Worm (Caenorhabditis elegans): ENCODE measurements around the gene K10H10.13.

K10H10.13 gene

ce11 chrII:14497848-14498247 lies 13.2 kb downstream of the K10H10.13 start, which contains the start of gene dhs-8 (continued):
- no peak for TF ChIP-seq egl-27 (tag; optimal IDR thresholded peaks at IDR 0.05)
- no peak for TF ChIP-seq ceh-8 (GFP tag; optimal IDR thresholded peaks at IDR 0.05)
- TF ChIP-seq lin-39 (tag; optimal IDR thresholded peaks at IDR 0.05): no peak
- peak in 2 of 6 experiments; percentile 19 to 26 for TF ChIP-seq elt-3 (tag; optimal IDR thresholded peaks at IDR 0.05)
- no peak for TF ChIP-seq egl-13 (tag; optimal IDR thresholded peaks at IDR 0.05)
- no peak for TF ChIP-seq lin-15B (tag; optimal IDR thresholded peaks at IDR 0.05)
- peak; percentile 13 to 21 for TF ChIP-seq lin-35 (GFP tag; optimal IDR thresholded peaks at IDR 0.05)
- TF ChIP-seq mab-9 (GFP tag; IDR thresholded peaks at IDR 0.05): no peak
- TF ChIP-seq snpc-4 (tag; optimal IDR thresholded peaks at IDR 0.05): no peak
- TF ChIP-seq aha-1 (tag; optimal IDR thresholded peaks at IDR 0.05): no peak
- no peak for TF ChIP-seq pag-3 (tag; optimal IDR thresholded peaks at IDR 0.05; ENCODE audit: borderline replicate concordance, insufficient read depth)
- TF ChIP-seq fkh-8 (tag; optimal IDR thresholded peaks at IDR 0.05): no peak
- TF ChIP-seq nhr-19 (GFP tag; conservative IDR thresholded peaks at IDR 0.05): 0 out of 2 replicates have a peak, but pooled peaks have one; percentile 3
- no peak for TF ChIP-seq C04F5.9 (tag; optimal IDR thresholded peaks at IDR 0.05)
- TF ChIP-seq nhr-71 (tag; optimal IDR thresholded peaks at IDR 0.05): no peak
- peak; percentile 43 for TF ChIP-seq blmp-1 (tag; optimal IDR thresholded peaks at IDR 0.05)
- no peak for TF ChIP-seq nhr-47 (tag; optimal IDR thresholded peaks at IDR 0.05)
- no peak for TF ChIP-seq zip-4 (GFP tag; optimal IDR thresholded peaks at IDR 0.05)
- TF ChIP-seq mep-1 (tag; optimal IDR thresholded peaks at IDR 0.05): peak; percentile 35
- TF ChIP-seq unc-130 (tag; optimal IDR thresholded peaks at IDR 0.05): no peak
- no peak for TF ChIP-seq elt-2 (tag; optimal IDR thresholded peaks at IDR 0.05)
- TF ChIP-seq ceh-63 (GFP tag; optimal IDR thresholded peaks at IDR 0.05): no peak
- TF ChIP-seq xbp-1 (tag; optimal IDR thresholded peaks at IDR 0.05): no peak
- no peak for TF ChIP-seq isw-1 (GFP tag; IDR thresholded peaks at IDR 0.05)
- no peak for TF ChIP-seq nhr-11 (tag; optimal IDR thresholded peaks at IDR 0.05)
- no peak for TF ChIP-seq unc-30 (tag; optimal IDR thresholded peaks at IDR 0.05)
- no peak for TF ChIP-seq nhr-77 (tag; optimal IDR thresholded peaks at IDR 0.05)
- TF ChIP-seq mdl-1 (tag; optimal IDR thresholded peaks at IDR 0.05): no peak
- no peak for TF ChIP-seq Y116A8C.19 (tag; optimal IDR thresholded peaks at IDR 0.05; ENCODE audit: borderline replicate concordance)
- TF ChIP-seq unc-98 (GFP tag; IDR thresholded peaks at IDR 0.05): no peak
- TF ChIP-seq zag-1 (tag; optimal IDR thresholded peaks at IDR 0.05): no peak
- no peak for TF ChIP-seq nhr-90 (tag; optimal IDR thresholded peaks at IDR 0.05; ENCODE audit: poor library complexity)
- TF ChIP-seq grh-1 (GFP tag; IDR thresholded peaks at IDR 0.05): no peak
- TF ChIP-seq ces-1 (GFP tag; optimal IDR thresholded peaks at IDR 0.05): no peak
- TF ChIP-seq nhr-85 (tag): peak; percentile 47
- no peak for TF ChIP-seq lin-14 (GFP tag; optimal IDR thresholded peaks at IDR 0.05)
- TF ChIP-seq irx-1 (tag; optimal IDR thresholded peaks at IDR 0.05): no peak
- TF ChIP-seq dsc-1 (tag; optimal IDR thresholded peaks at IDR 0.05): no peak

ce11 chrII:14496809-14497208 lies 14.3 kb downstream of the K10H10.13 start:
- TF ChIP-seq unc-30 (tag; optimal IDR thresholded peaks at IDR 0.05) (no peak), fkh-10 (GFP tag; optimal IDR thresholded peaks at IDR 0.05) (peak; percentile 8), rnt-1 (tag; optimal IDR thresholded peaks at IDR 0.05) (peak; percentile 90), lin-35 (GFP tag; optimal IDR thresholded peaks at IDR 0.05) (peak; percentile 56 to 85), isw-1 (GFP tag; IDR thresholded peaks at IDR 0.05) (no peak), sptf-1 (tag; optimal IDR thresholded peaks at IDR 0.05) (no peak), mab-9 (GFP tag; IDR thresholded peaks at IDR 0.05) (no peak), aha-1 (tag; optimal IDR thresholded peaks at IDR 0.05) (peak; percentile 45), xbp-1 (tag; optimal IDR thresholded peaks at IDR 0.05) (peak; percentile 68), dpl-1 (GFP tag; optimal IDR thresholded peaks at IDR 0.05) (peak; percentile 30 to 67 (median 58)), lin-15B (tag; optimal IDR thresholded peaks at IDR 0.05) (no peak), C04F5.9 (tag; optimal IDR thresholded peaks at IDR 0.05) (peak; percentile 7), ceh-88 (GFP tag; IDR thresholded peaks at IDR 0.05) (peak; percentile 54), ztf-4 (tag; optimal IDR thresholded peaks at IDR 0.05) (peak; percentile 18), hpl-2 (GFP tag; optimal IDR thresholded peaks at IDR 0.05) (peak; percentile 72), grh-1 (GFP tag; IDR thresholded peaks at IDR 0.05) (peak; percentile 47; the same call in 1 of the 2 replicates), zip-4 (GFP tag; optimal IDR thresholded peaks at IDR 0.05) (peak; percentile 30), jun-1 (tag; optimal IDR thresholded peaks at IDR 0.05) (peak; percentile 56), Y116A8C.19 (tag; optimal IDR thresholded peaks at IDR 0.05; ENCODE audit: borderline replicate concordance) (no peak), mep-1 (tag; optimal IDR thresholded peaks at IDR 0.05) (peak; percentile 82), elt-2 (tag; optimal IDR thresholded peaks at IDR 0.05) (peak; percentile 65), lir-3 (tag; optimal IDR thresholded peaks at IDR 0.05; ENCODE audit: poor library complexity) (peak; percentile 83), lin-14 (GFP tag; optimal IDR thresholded peaks at IDR 0.05) (peak; percentile 69), ceh-90 (tag; optimal IDR thresholded peaks at IDR 0.05) (peak; percentile 53), ceh-82 (tag; optimal IDR thresholded peaks at IDR 0.05) (peak; percentile 26 to 56 (median 48)), unc-130 (tag; optimal IDR thresholded peaks at IDR 0.05) (peak; percentile 78), hlh-4 (tag; optimal IDR thresholded peaks at IDR 0.05) (no peak)
